Worm (Caenorhabditis elegans) whole organism, young adult: ENCODE measurements around the gene R11G10.4.

Experiments
- B0035.1 ChIP-seq: sonication (generic microtip); optimal IDR thresholded peaks from 2 replicates; lab custom pipeline; 2016; ENCODE audit warnings: missing genetic modification characterization, mild to moderate bottlenecking, missing compliant biosample characterization, missing genotype, missing genetic modification reagents
- C06A6.2 ChIP-seq: fragments of 200-800 bp; sonication (Bioruptor generic); conservative IDR thresholded peaks from 2 replicates; pipeline ENCODE4 v1.3.6; 2022; ENCODE audit warnings: missing genetic modification characterization, missing compliant biosample characterization
- C17E4.6 ChIP-seq: fragments of 200-800 bp; sonication (Bioruptor generic); IDR thresholded peaks from 2 replicates; pipeline ENCODE4 v1.3.6; 2022; ENCODE audit warnings: missing genetic modification reagents, missing genetic modification characterization, missing compliant biosample characterization
- D2030.7 ChIP-seq: fragments of 200-800 bp; sonication (Bioruptor generic); IDR thresholded peaks from 2 replicates; pipeline ENCODE4 v1.3.6; 2022; ENCODE audit warnings: missing genetic modification reagents, missing genetic modification characterization, missing compliant biosample characterization
- F37B4.10 ChIP-seq: fragments of 200-800 bp; sonication (Bioruptor generic); IDR thresholded peaks from 2 replicates; pipeline ENCODE4 v1.3.6; 2022; ENCODE audit warnings: missing genetic modification characterization, missing compliant biosample characterization
- F52B5.7 ChIP-seq: sonication (generic microtip); optimal IDR thresholded peaks from 2 replicates; lab custom pipeline; 2016; ENCODE audit warnings: mild to moderate bottlenecking, missing genetic modification characterization, missing compliant biosample characterization
- F57A8.1 ChIP-seq: fragments of 200-800 bp; sonication (Bioruptor generic); optimal IDR thresholded peaks from 2 replicates; lab custom pipeline; 2018; ENCODE audit warnings: mild to moderate bottlenecking, missing genetic modification characterization, moderate library complexity, missing compliant biosample characterization
- F57C9.4 ChIP-seq: sonication (generic microtip); optimal IDR thresholded peaks from 2 replicates; lab custom pipeline; 2017; ENCODE audit warnings: mild to moderate bottlenecking, missing genetic modification characterization, missing compliant biosample characterization
- ama-1 ChIP-seq, 3 experiments: fragments of 150-350 bp in 1 of 3; sonication (generic microtip) in 2 of 3; optimal IDR thresholded peaks; 2 replicates each; lab custom pipeline; 2014 to 2018; ENCODE audit warnings: missing biosample characterization in 2 of 3, missing genetic modification characterization in 2 of 3, missing genetic modification reagents in 2 of 3
- aptf-3 ChIP-seq: fragments of 200-800 bp; sonication (Bioruptor generic); IDR thresholded peaks from 2 replicates; pipeline ENCODE4 v1.3.6; 2022; ENCODE audit warnings: missing genetic modification characterization, missing compliant biosample characterization
- atf-7 ChIP-seq: sonication (generic microtip); optimal IDR thresholded peaks from 2 replicates; lab custom pipeline; 2017; ENCODE audit warnings: mild to moderate bottlenecking, missing genetic modification characterization, missing compliant biosample characterization
- attf-3 ChIP-seq: fragments of 200-800 bp; sonication (Bioruptor generic); conservative IDR thresholded peaks from 2 replicates; pipeline ENCODE4 v1.3.6; 2022; ENCODE audit warnings: missing genetic modification reagents, missing genetic modification characterization, missing compliant biosample characterization
- ceh-91 ChIP-seq: fragments of 200-800 bp; sonication (Bioruptor generic); IDR thresholded peaks from 2 replicates; pipeline ENCODE4 v1.3.6; 2022; ENCODE audit warnings: missing genetic modification reagents, missing genetic modification characterization, missing compliant biosample characterization
- dpl-1 ChIP-seq: fragments of 150-350 bp; optimal IDR thresholded peaks from 2 replicates; lab custom pipeline; 2014; ENCODE audit warnings: missing biosample characterization, missing genetic modification reagents, missing genetic modification characterization
- egl-18 ChIP-seq: fragments of 200-800 bp; sonication (Bioruptor generic); IDR thresholded peaks from 2 replicates; pipeline ENCODE4 v1.3.6; 2022; ENCODE audit warnings: missing genetic modification reagents, missing genetic modification characterization, missing compliant biosample characterization
- egrh-3 ChIP-seq: fragments of 200-800 bp; sonication (Bioruptor generic); IDR thresholded peaks from 2 replicates; pipeline ENCODE4 v1.3.6; 2022; ENCODE audit warnings: missing genetic modification reagents, missing genetic modification characterization, missing compliant biosample characterization
- ekl-4 ChIP-seq: fragments of 200-800 bp; sonication (Bioruptor generic); IDR thresholded peaks from 2 replicates; pipeline ENCODE4 v1.3.6; 2022; ENCODE audit warnings: missing genetic modification reagents, missing genetic modification characterization, missing compliant biosample characterization
- ets-4 ChIP-seq: fragments of 200-800 bp; sonication (Bioruptor generic); optimal IDR thresholded peaks from 2 replicates; lab custom pipeline; 2018; ENCODE audit warnings: mild to moderate bottlenecking, missing genetic modification characterization, missing compliant biosample characterization
- lag-1 ChIP-seq: fragments of 200-800 bp; sonication (Bioruptor generic); IDR thresholded peaks from 2 replicates; pipeline ENCODE4 v1.3.6; 2022; ENCODE audit warnings: missing genetic modification reagents, missing genetic modification characterization, missing compliant biosample characterization
- lin-35 ChIP-seq, 3 experiments: fragments of 150-350 bp in 2 of 3; sonication (generic microtip) in 1 of 3; optimal IDR thresholded peaks; 2 replicates each; lab custom pipeline; 2014 to 2018; ENCODE audit warnings: missing biosample characterization in 3 of 3, missing genetic modification characterization in 3 of 3, missing genetic modification reagents in 3 of 3
- lsl-1 ChIP-seq: fragments of 200-800 bp; sonication (Bioruptor generic); optimal IDR thresholded peaks from 2 replicates; lab custom pipeline; 2018; ENCODE audit warnings: mild to moderate bottlenecking, missing genetic modification characterization, moderate library complexity, missing compliant biosample characterization
- lsy-27 ChIP-seq: sonication (generic microtip); optimal IDR thresholded peaks from 2 replicates; lab custom pipeline; 2017; ENCODE audit warnings: missing genetic modification characterization, mild to moderate bottlenecking, missing compliant biosample characterization, antibody characterized with exemption, missing genotype, borderline replicate concordance; ENCODE audit not compliant: insufficient read depth
- madf-6 ChIP-seq: fragments of 200-800 bp; sonication (Bioruptor generic); IDR thresholded peaks from 2 replicates; pipeline ENCODE4 v1.3.6; 2022; ENCODE audit warnings: missing genetic modification reagents, missing genetic modification characterization, missing compliant biosample characterization
- mcd-1 ChIP-seq: fragments of 200-800 bp; sonication (Bioruptor generic); IDR thresholded peaks from 2 replicates; pipeline ENCODE4 v1.3.6; 2022; ENCODE audit warnings: missing genetic modification reagents, missing genetic modification characterization, missing compliant biosample characterization
- mel-28 ChIP-seq: sonication (generic microtip); optimal IDR thresholded peaks from 2 replicates; lab custom pipeline; 2016; ENCODE audit warnings: borderline replicate concordance, mild to moderate bottlenecking, missing genetic modification characterization, missing compliant biosample characterization
- pbrm-1 ChIP-seq: fragments of 200-800 bp; sonication (Bioruptor generic); IDR thresholded peaks from 2 replicates; pipeline ENCODE4 v1.3.6; 2022; ENCODE audit warnings: missing genetic modification reagents, missing genetic modification characterization, missing compliant biosample characterization
- repo-1 ChIP-seq: sonication (generic microtip); optimal IDR thresholded peaks from 2 replicates; lab custom pipeline; 2017; ENCODE audit warnings: mild to moderate bottlenecking, missing genetic modification characterization, missing compliant biosample characterization
- rpc-1 ChIP-seq, 2 experiments: fragments of 150-350 bp in 1 of 2; sonication (generic microtip) in 1 of 2; optimal IDR thresholded peaks; 2 replicates each; lab custom pipeline; 2014 to 2018; ENCODE audit warnings: missing biosample characterization in 1 of 2, missing genetic modification characterization in 1 of 2, missing genetic modification reagents in 1 of 2, missing genotype in 1 of 2
- sdz-38 ChIP-seq: sonication (generic microtip); optimal IDR thresholded peaks from 2 replicates; lab custom pipeline; 2016; ENCODE audit warnings: missing genotype, missing genetic modification characterization, missing compliant biosample characterization
- snpc-4 ChIP-seq, 5 experiments: fragments of 150-350 bp in 1 of 5; sonication (generic microtip) in 4 of 5; optimal IDR thresholded peaks; 2 replicates each; lab custom pipeline; 2014 to 2018; ENCODE audit warnings: missing genetic modification characterization in 5 of 5, missing biosample characterization in 3 of 5, antibody characterized with exemption in 2 of 5, mild to moderate bottlenecking in 2 of 5, missing compliant biosample characterization in 2 of 5, missing genotype in 2 of 5, moderate library complexity in 2 of 5, missing genetic modification reagents in 1 of 5
- zim-3 ChIP-seq: sonication (generic microtip); optimal IDR thresholded peaks from 2 replicates; lab custom pipeline; 2017; ENCODE audit warnings: mild to moderate bottlenecking, missing genetic modification characterization, moderate library complexity, missing compliant biosample characterization
- ztf-18 ChIP-seq: sonication (generic microtip); optimal IDR thresholded peaks from 2 replicates; lab custom pipeline; 2016; ENCODE audit warnings: missing genotype, mild to moderate bottlenecking, missing genetic modification characterization, missing compliant biosample characterization
- ztf-26 ChIP-seq: sonication (generic microtip); optimal IDR thresholded peaks from 2 replicates; lab custom pipeline; 2017; ENCODE audit warnings: missing genetic modification characterization, missing compliant biosample characterization
- ztf-6 ChIP-seq: fragments of 200-800 bp; sonication (Bioruptor generic); IDR thresholded peaks from 2 replicates; pipeline ENCODE4 v1.3.6; 2022; ENCODE audit warnings: missing genetic modification reagents, missing genetic modification characterization, missing compliant biosample characterization

R11G10.4 gene

DNA sequence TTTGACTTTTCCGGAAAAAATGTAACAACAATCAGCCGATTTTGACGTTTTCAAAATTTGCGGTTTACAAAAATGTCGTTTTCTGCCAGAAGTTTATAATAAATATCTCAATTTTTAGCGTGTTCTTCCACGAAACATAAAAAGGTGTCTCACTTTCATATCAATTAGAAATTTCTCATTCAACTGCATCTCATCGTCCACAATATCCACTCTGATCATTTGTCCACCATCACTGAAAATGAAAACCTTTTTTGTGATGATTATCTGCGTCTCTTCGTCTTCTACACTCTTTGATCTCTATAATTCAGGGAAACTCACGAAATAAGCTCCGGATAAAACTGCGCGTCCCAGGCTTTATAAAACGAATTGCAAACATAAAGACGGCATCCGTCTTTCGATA lies 6.1 kb downstream of the R11G10.4 start:
- no peak for TF ChIP-seq C17E4.6 (GFP tag; lab: Robert Waterston, UW)
- no peak for TF ChIP-seq lag-1 (GFP tag; lab: Robert Waterston, UW)
- TF ChIP-seq pbrm-1: no peak
- TF ChIP-seq lsl-1 (GFP tag; lab: Kevin White, UChicago): no peak
- no peak for TF ChIP-seq madf-6 (GFP tag; lab: Robert Waterston, UW)
- TF ChIP-seq zim-3 (tag; lab: Kevin White, UChicago): no peak
- no peak for TF ChIP-seq C06A6.2 (GFP tag; lab: Robert Waterston, UW)
- TF ChIP-seq F37B4.10 (GFP tag; lab: Robert Waterston, UW): no peak

ce11 chrV:13515115-13515514 lies 8.7 kb downstream of the R11G10.4 start, which contains the start of gene semi-1:
semi-1 (minus strand) TSS chrV:13515215.
- TF ChIP-seq ceh-91 (GFP tag; lab: Robert Waterston, UW) (no peak), ama-1 (optimal IDR thresholded peaks at IDR 0.05; lab: Kevin White, UChicago) (no peak), ama-1 (GFP tag; optimal IDR thresholded peaks at IDR 0.05; lab: Kevin White, UChicago) (no peak), atf-7 (tag; lab: Kevin White, UChicago) (no peak), ztf-18 (tag; lab: Kevin White, UChicago) (no peak), madf-6 (GFP tag; lab: Robert Waterston, UW) (no peak), repo-1 (no peak), snpc-4 (GFP tag; optimal IDR thresholded peaks at IDR 0.05; lab: Kevin White, UChicago) (no peak), snpc-4 (tag; optimal IDR thresholded peaks at IDR 0.05; lab: Kevin White, UChicago) (no peak), lin-35 (GFP tag; optimal IDR thresholded peaks at IDR 0.05; lab: Kevin White, UChicago) (no peak), D2030.7 (GFP tag; lab: Robert Waterston, UW) (no peak), C06A6.2 (GFP tag; lab: Robert Waterston, UW) (no peak), mel-28 (tag; lab: Kevin White, UChicago) (no peak), lag-1 (GFP tag; lab: Robert Waterston, UW) (no peak), rpc-1 (optimal IDR thresholded peaks at IDR 0.05; lab: Kevin White, UChicago) (no peak), rpc-1 (tag; optimal IDR thresholded peaks at IDR 0.05; lab: Kevin White, UChicago) (no peak)

DNA sequence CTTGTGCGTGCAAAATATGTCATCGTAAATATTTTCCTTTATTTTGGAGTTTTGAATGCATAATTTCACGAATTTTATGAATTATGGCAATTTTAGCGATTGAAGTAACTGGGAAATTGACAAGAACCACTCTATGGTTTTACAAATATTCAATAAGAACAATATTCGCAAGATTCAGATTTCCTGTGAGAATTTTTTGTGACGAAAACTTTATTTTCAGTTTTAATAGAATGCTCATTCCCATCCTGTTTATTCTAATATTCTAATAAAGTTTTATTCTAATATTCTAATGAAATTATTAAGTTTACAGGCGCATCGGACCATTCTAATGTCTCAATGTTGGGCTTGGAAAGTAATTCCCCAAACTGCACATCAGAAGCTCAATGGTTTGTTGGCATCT lies 16.8 kb downstream of the R11G10.4 start, which contains the start of gene R11G10.3:
TSS of gene R11G10.3 (plus strand) at position 301 of the 400 bp plus-strand sequence.
- TF ChIP-seq F52B5.7 (tag; lab: Kevin White, UChicago) (no peak), lsy-27 (tag; lab: Kevin White, UChicago) (no peak), egl-18 (GFP tag; lab: Robert Waterston, UW) (no peak)

DNA sequence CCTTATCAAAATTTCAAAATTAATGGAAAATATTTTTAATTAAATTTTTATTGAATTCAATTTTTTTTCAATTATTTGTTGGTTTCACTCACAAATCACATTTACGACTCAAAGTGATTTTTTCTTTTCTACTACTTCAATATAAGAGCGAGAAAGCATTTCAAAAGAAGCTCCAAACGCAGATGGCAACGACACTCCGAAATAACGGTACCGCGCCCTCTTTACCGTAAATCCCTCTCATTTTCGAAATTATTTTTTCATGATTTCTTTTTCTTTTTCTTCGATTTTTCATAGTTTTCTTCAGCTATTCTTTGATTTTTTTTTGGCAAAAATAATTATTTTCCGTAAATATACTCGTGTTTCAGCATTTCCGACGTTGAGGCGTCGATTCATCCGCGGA lies 20.8 kb downstream of the R11G10.4 start:
- TF ChIP-seq attf-3: peak; percentile 86

- TF ChIP-seq ztf-6 (GFP tag; lab: Robert Waterston, UW) (no peak), mcd-1 (GFP tag; lab: Robert Waterston, UW) (no peak), ztf-26 (no peak), F57C9.4 (no peak), dpl-1 (no peak), ekl-4 (GFP tag; lab: Robert Waterston, UW) (no peak), egrh-3 (GFP tag; lab: Robert Waterston, UW) (no peak), F57A8.1 (GFP tag; lab: Kevin White, UChicago) (no peak), ets-4 (GFP tag; lab: Kevin White, UChicago) (no peak), aptf-3 (no peak), lag-1 (GFP tag; lab: Robert Waterston, UW) (no peak), sdz-38 (tag; lab: Kevin White, UChicago) (no peak), ztf-18 (tag; lab: Kevin White, UChicago) (no peak), B0035.1 (no peak)
- TF ChIP-seq, all 124 proteins: peak for 0
Measured at ce11 chrV:13529165-13529564, 22.7 kb downstream of the R11G10.4 start.
